Worm (Caenorhabditis elegans) whole organism, L4 larva: ENCODE results near the gene W09G10.9.

Experiments used
- F10B5.3 ChIP-seq: sonication (generic microtip); optimal IDR thresholded peaks from 2 replicates; lab custom pipeline; 2016; ENCODE audit warnings: mild to moderate bottlenecking, missing genetic modification characterization, missing compliant biosample characterization
- R02D3.7 ChIP-seq: fragments of 150-350 bp; sonication (generic microtip); optimal IDR thresholded peaks from 3 replicates; lab custom pipeline; 2014; ENCODE audit warnings: missing biosample characterization, missing genetic modification characterization
- T20F7.1 ChIP-seq: fragments of 200-800 bp; sonication (Bioruptor generic); optimal IDR thresholded peaks from 2 replicates; lab custom pipeline; 2018; ENCODE audit warnings: mild to moderate bottlenecking, missing genetic modification characterization, missing compliant biosample characterization
- Y105C5A.15 ChIP-seq: fragments of 200-800 bp; sonication (Bioruptor generic); IDR thresholded peaks from 2 replicates; pipeline ENCODE4 v1.3.6; 2022; ENCODE audit warnings: missing genetic modification characterization, missing compliant biosample characterization
- Y48G9A.11 ChIP-seq: fragments of 200-800 bp; sonication (Bioruptor generic); IDR thresholded peaks from 2 replicates; pipeline ENCODE4 v1.3.6; 2022; ENCODE audit warnings: missing genetic modification reagents, missing genetic modification characterization, missing compliant biosample characterization
- Y5F2A.4 ChIP-seq: fragments of 200-800 bp; sonication (Bioruptor generic); optimal IDR thresholded peaks from 2 replicates; lab custom pipeline; 2018; ENCODE audit warnings: mild to moderate bottlenecking, missing genetic modification characterization, missing compliant biosample characterization
- ZK546.5 ChIP-seq, 2 experiments: sonication (generic microtip); optimal IDR thresholded peaks; 2 replicates each; lab custom pipeline; 2017; ENCODE audit warnings: missing biosample characterization in 2 of 2, missing genetic modification characterization in 2 of 2
- ceh-28 ChIP-seq: fragments of 150-350 bp; optimal IDR thresholded peaks from 2 replicates; lab custom pipeline; 2014; ENCODE audit warnings: missing biosample characterization, missing genetic modification reagents, missing genetic modification characterization
- daf-12 ChIP-seq: fragments of 150-350 bp; optimal IDR thresholded peaks from 2 replicates; lab custom pipeline; 2014; ENCODE audit warnings: missing biosample characterization, missing genetic modification reagents, missing genetic modification characterization
- daf-16 ChIP-seq, 3 experiments: sonication (generic microtip); optimal IDR thresholded peaks; 2 replicates each; lab custom pipeline; 2016 to 2017; ENCODE audit warnings: missing genetic modification characterization in 3 of 3, missing genetic modification reagents in 3 of 3, mild to moderate bottlenecking in 2 of 3, missing compliant biosample characterization in 2 of 3, missing biosample characterization in 1 of 3, moderate library complexity in 1 of 3
- daf-19 ChIP-seq: fragments of 200-800 bp; sonication (Bioruptor generic); conservative IDR thresholded peaks from 2 replicates; pipeline ENCODE4 v1.3.6; 2022; ENCODE audit warnings: missing genetic modification characterization, missing compliant biosample characterization
- dpl-1 ChIP-seq: fragments of 150-350 bp; optimal IDR thresholded peaks from 2 replicates; lab custom pipeline; 2014; ENCODE audit warnings: missing biosample characterization, missing genetic modification reagents, missing genetic modification characterization
- egl-43 ChIP-seq: fragments of 200-800 bp; sonication (Bioruptor generic); IDR thresholded peaks from 2 replicates; pipeline ENCODE4 v1.3.6; 2022; ENCODE audit warnings: missing genetic modification reagents, missing genetic modification characterization, missing compliant biosample characterization
- fos-1 ChIP-seq: fragments of 150-350 bp; optimal IDR thresholded peaks from 2 replicates; lab custom pipeline; 2014; ENCODE audit warnings: missing biosample characterization, missing genetic modification characterization
- hlh-11 ChIP-seq: fragments of 200-800 bp; sonication (Bioruptor generic); optimal IDR thresholded peaks from 2 replicates; lab custom pipeline; 2018; ENCODE audit warnings: mild to moderate bottlenecking, missing genetic modification characterization, missing compliant biosample characterization
- jun-1 ChIP-seq: fragments of 150-350 bp; optimal IDR thresholded peaks from 2 replicates; lab custom pipeline; 2014; ENCODE audit warnings: missing biosample characterization, missing genetic modification reagents, missing genetic modification characterization
- lin-13 ChIP-seq: fragments of 150-350 bp; optimal IDR thresholded peaks from 2 replicates; lab custom pipeline; 2014; ENCODE audit warnings: missing biosample characterization, missing genetic modification reagents, missing genetic modification characterization
- lin-29 ChIP-seq: fragments of 200-800 bp; sonication (Bioruptor generic); IDR thresholded peaks from 2 replicates; pipeline ENCODE4 v1.3.6; 2022; ENCODE audit warnings: missing genetic modification reagents, missing genetic modification characterization, missing compliant biosample characterization
- lin-38 ChIP-seq: fragments of 200-800 bp; sonication (Bioruptor generic); IDR thresholded peaks from 2 replicates; pipeline ENCODE4 v1.3.6; 2022; ENCODE audit warnings: missing genetic modification reagents, missing genetic modification characterization, missing compliant biosample characterization
- madf-5 ChIP-seq, 2 experiments: fragments of 200-800 bp; sonication (Bioruptor generic); IDR thresholded peaks; 2 replicates each; pipeline ENCODE4 v1.3.6; 2022; ENCODE audit warnings: missing compliant biosample characterization in 2 of 2, missing genetic modification characterization in 2 of 2
- mdl-1 ChIP-seq, 2 experiments: fragments of 150-350 bp in 1 of 2; sonication (generic microtip) in 1 of 2; optimal IDR thresholded peaks; 2 replicates each; lab custom pipeline; 2014 to 2017; ENCODE audit warnings: missing biosample characterization in 2 of 2, missing genetic modification characterization in 2 of 2
- mes-2 ChIP-seq: sonication (generic microtip); optimal IDR thresholded peaks from 2 replicates; lab custom pipeline; 2016; ENCODE audit warnings: missing genotype, mild to moderate bottlenecking, missing genetic modification characterization, missing compliant biosample characterization; ENCODE audit not compliant: poor library complexity, severe bottlenecking
- nhr-111 ChIP-seq: fragments of 200-800 bp; sonication (Bioruptor generic); optimal IDR thresholded peaks from 2 replicates; lab custom pipeline; 2018; ENCODE audit warnings: mild to moderate bottlenecking, missing genetic modification characterization, missing compliant biosample characterization
- nhr-237 ChIP-seq: sonication (generic microtip); optimal IDR thresholded peaks from 2 replicates; lab custom pipeline; 2017; ENCODE audit warnings: missing biosample characterization, missing genetic modification characterization
- nhr-28 ChIP-seq: fragments of 150-350 bp; optimal IDR thresholded peaks from 2 replicates; lab custom pipeline; 2014; ENCODE audit warnings: missing biosample characterization, missing genetic modification characterization
- nhr-42 ChIP-seq: fragments of 200-800 bp; sonication (Bioruptor generic); IDR thresholded peaks from 2 replicates; pipeline ENCODE4 v1.3.6; 2022; ENCODE audit warnings: missing genetic modification characterization, missing compliant biosample characterization
- nhr-6 ChIP-seq: fragments of 150-350 bp; optimal IDR thresholded peaks from 2 replicates; lab custom pipeline; 2014; ENCODE audit warnings: missing biosample characterization, missing genetic modification characterization
- nhr-76 ChIP-seq: fragments of 150-350 bp; optimal IDR thresholded peaks from 2 replicates; lab custom pipeline; 2014; ENCODE audit warnings: missing biosample characterization, missing genetic modification characterization
- nhr-77 ChIP-seq: fragments of 150-350 bp; optimal IDR thresholded peaks from 2 replicates; lab custom pipeline; 2014; ENCODE audit warnings: missing biosample characterization, missing genetic modification characterization
- pha-4 ChIP-seq, 2 experiments: fragments of 150-350 bp in 1 of 2; fragments of 200-800 bp in 1 of 2; sonication (Bioruptor generic) in 1 of 2; IDR thresholded peaks in 1 of 2; optimal IDR thresholded peaks in 1 of 2; 2 replicates each; pipeline versions ENCODE4 v1.3.6 to Lab custom; 2014 to 2022; ENCODE audit warnings: missing genetic modification characterization in 2 of 2, missing genetic modification reagents in 2 of 2, missing biosample characterization in 1 of 2, missing compliant biosample characterization in 1 of 2
- php-3 ChIP-seq: fragments of 200-800 bp; sonication (Bioruptor generic); IDR thresholded peaks from 2 replicates; pipeline ENCODE4 v1.3.6; 2022; ENCODE audit warnings: missing genetic modification reagents, missing genetic modification characterization, missing compliant biosample characterization
- pqm-1 ChIP-seq: sonication (generic microtip); optimal IDR thresholded peaks from 2 replicates; lab custom pipeline; 2017; ENCODE audit warnings: missing biosample characterization, missing genetic modification characterization
- rbr-2 ChIP-seq: sonication (generic microtip); optimal IDR thresholded peaks from 2 replicates; lab custom pipeline; 2016; ENCODE audit warnings: missing genotype, missing genetic modification characterization, missing compliant biosample characterization
- saeg-2 ChIP-seq: fragments of 200-800 bp; sonication (Bioruptor generic); IDR thresholded peaks from 2 replicates; pipeline ENCODE4 v1.3.6; 2022; ENCODE audit warnings: missing genetic modification reagents, missing genetic modification characterization, missing compliant biosample characterization
- set-16 ChIP-seq: fragments of 200-800 bp; sonication (Bioruptor generic); IDR thresholded peaks from 2 replicates; pipeline ENCODE4 v1.3.6; 2022; ENCODE audit warnings: missing genetic modification reagents, missing genetic modification characterization, missing compliant biosample characterization
- unc-62 ChIP-seq, 3 experiments: fragments of 150-350 bp in 1 of 3; sonication (generic microtip); optimal IDR thresholded peaks in 2 of 3; peaks in 1 of 3; 1 replicate in 1 of 3; 2 replicates in 2 of 3; lab custom pipeline; 2014 to 2017; ENCODE audit warnings: missing biosample characterization in 3 of 3, missing genetic modification characterization in 3 of 3, missing genetic modification reagents in 3 of 3, missing genotype in 1 of 3
- zfp-3 ChIP-seq: fragments of 200-800 bp; sonication (Bioruptor generic); conservative IDR thresholded peaks from 2 replicates; pipeline ENCODE4 v1.3.6; 2022; ENCODE audit warnings: missing genetic modification reagents, missing genetic modification characterization, missing compliant biosample characterization
- ztf-11 ChIP-seq: fragments of 150-350 bp; optimal IDR thresholded peaks from 2 replicates; lab custom pipeline; 2014; ENCODE audit warnings: missing biosample characterization, missing genetic modification characterization

W09G10.9 gene

ce11 chrII:3554673-3555072, 33.1 kb downstream of the W09G10.9 start:
- peak; percentile 82 for TF ChIP-seq lin-38 (GFP tag; lab: Robert Waterston, UW)
- TF ChIP-seq nhr-6 (tag; lab: Kevin White, UChicago), result no peak
- no peak for TF ChIP-seq mes-2 (tag; lab: Kevin White, UChicago)
- TF ChIP-seq, all 104 proteins: peak for 1

ce11 chrII:3555281-3555680, 33.7 kb downstream of the W09G10.9 start:
- TF ChIP-seq dpl-1 (no peak), saeg-2 (no peak), ztf-11 (tag; lab: Kevin White, UChicago) (no peak), nhr-28 (tag; lab: Kevin White, UChicago) (peak; percentile 1), lin-38 (GFP tag; lab: Robert Waterston, UW) (peak; percentile 60)
- TF ChIP-seq, all 104 proteins: peak for 2

ce11 chrII:3556584-3556983, 35.0 kb downstream of the W09G10.9 start:
- TF ChIP-seq php-3 (no peak), nhr-42 (GFP tag; lab: Robert Waterston, UW) (no peak), Y48G9A.11 (GFP tag; lab: Robert Waterston, UW) (no peak), pqm-1 (tag; lab: Kevin White, UChicago) (no peak), Y105C5A.15 (GFP tag; lab: Robert Waterston, UW) (no peak), T20F7.1 (GFP tag; lab: Kevin White, UChicago) (no peak), egl-43 (GFP tag; lab: Robert Waterston, UW) (no peak), zfp-3 (GFP tag; lab: Robert Waterston, UW) (no peak), set-16 (no peak), madf-5 (GFP tag; IDR thresholded peaks at IDR 0.05; lab: Robert Waterston, UW) (no peak), saeg-2 (no peak)

- peak in 1 of 2 experiments; percentile 52 for TF ChIP-seq unc-62 (GFP tag; optimal IDR thresholded peaks at IDR 0.05 in 1 of 2; lab: Kevin White, UChicago)
- no peak for TF ChIP-seq unc-62 (tag; optimal IDR thresholded peaks at IDR 0.05; lab: Kevin White, UChicago)
- TF ChIP-seq set-16, result peak; percentile 53
- TF ChIP-seq ZK546.5 (tag; optimal IDR thresholded peaks at IDR 0.05; lab: Kevin White, UChicago), result no peak
Observed at ce11 chrII:3557417-3557816, 35.8 kb downstream of the W09G10.9 start, which contains the start of gene lgc-45. TSS of gene lgc-45 (plus strand) at chrII:3557472.

- TF ChIP-seq rbr-2 (no peak), daf-12 (tag; lab: Kevin White, UChicago) (no peak), nhr-42 (GFP tag; lab: Robert Waterston, UW) (no peak), F10B5.3 (tag; lab: Kevin White, UChicago) (no peak), lin-29 (no peak), nhr-6 (tag; lab: Kevin White, UChicago) (no peak), daf-16 (GFP tag; optimal IDR thresholded peaks at IDR 0.05; lab: Kevin White, UChicago) (no peak), daf-16 (tag; optimal IDR thresholded peaks at IDR 0.05; lab: Kevin White, UChicago) (no peak), nhr-111 (GFP tag; lab: Kevin White, UChicago) (no peak), ZK546.5 (tag; optimal IDR thresholded peaks at IDR 0.05; lab: Kevin White, UChicago) (no peak), pha-4 (GFP tag; IDR thresholded peaks at IDR 0.05; lab: Robert Waterston, UW) (no peak), pha-4 (tag; optimal IDR thresholded peaks at IDR 0.05; lab: Kevin White, UChicago) (no peak), hlh-11 (no peak), nhr-76 (tag; lab: Kevin White, UChicago) (no peak)
Observed at ce11 chrII:3560592-3560991, 39.0 kb downstream of the W09G10.9 start, which contains the start of gene W10G11.1. TSS of gene W10G11.1 (minus strand) at chrII:3560692.

ce11 chrII:3561561-3561960, 40.0 kb downstream of the W09G10.9 start, which contains the start of gene W10G11.2:
TSS of gene W10G11.2 (minus strand) at chrII:3561661.
- TF ChIP-seq ceh-28 (tag; lab: Kevin White, UChicago) (no peak), pha-4 (GFP tag; IDR thresholded peaks at IDR 0.05; lab: Robert Waterston, UW) (no peak), pha-4 (tag; optimal IDR thresholded peaks at IDR 0.05; lab: Kevin White, UChicago) (no peak), ZK546.5 (tag; optimal IDR thresholded peaks at IDR 0.05; lab: Kevin White, UChicago) (no peak), jun-1 (tag; lab: Kevin White, UChicago) (no peak), nhr-237 (no peak), R02D3.7 (no peak), unc-62 (GFP tag; optimal IDR thresholded peaks at IDR 0.05 in 1 of 2; lab: Kevin White, UChicago) (no peak), unc-62 (tag; optimal IDR thresholded peaks at IDR 0.05; lab: Kevin White, UChicago) (no peak), Y5F2A.4 (no peak), nhr-6 (tag; lab: Kevin White, UChicago) (no peak), fos-1 (tag; lab: Kevin White, UChicago) (no peak), pqm-1 (tag; lab: Kevin White, UChicago) (no peak), lin-13 (GFP tag; lab: Kevin White, UChicago) (no peak), egl-43 (GFP tag; lab: Robert Waterston, UW) (no peak), set-16 (no peak), daf-19 (GFP tag; lab: Robert Waterston, UW) (no peak), mdl-1 (tag; optimal IDR thresholded peaks at IDR 0.05; lab: Kevin White, UChicago) (no peak), nhr-77 (tag; lab: Kevin White, UChicago) (no peak), rbr-2 (no peak)
- TF ChIP-seq, all 104 proteins: peak for 0
